Worm (Caenorhabditis elegans): ENCODE results near the gene F57G9.7.

F57G9.7 gene

ce11 chrII:12420486-12420885 lies 22.9 kb upstream of the F57G9.7 start, which contains the start of gene sre-26:
Gene sre-26 (minus strand): TSS chrII:12420586.
- TF ChIP-seq madf-9 (GFP tag; conservative IDR thresholded peaks at IDR 0.05), result no peak
- no peak for TF ChIP-seq mep-1 (tag; optimal IDR thresholded peaks at IDR 0.05)
- TF ChIP-seq ztf-11 (tag; optimal IDR thresholded peaks at IDR 0.05), result no peak
- TF ChIP-seq lin-13 (GFP tag; optimal IDR thresholded peaks at IDR 0.05), result no peak
- no peak for TF ChIP-seq zag-1 (tag; optimal IDR thresholded peaks at IDR 0.05)
- TF ChIP-seq lin-39 (tag; optimal IDR thresholded peaks at IDR 0.05), result no peak
- TF ChIP-seq nhr-10 (tag; optimal IDR thresholded peaks at IDR 0.05), result no peak
- no peak for TF ChIP-seq lin-29 (GFP tag; IDR thresholded peaks at IDR 0.05)
- no peak for TF ChIP-seq daf-8 (GFP tag; IDR thresholded peaks at IDR 0.05)
- no peak for TF ChIP-seq dpl-1 (GFP tag; optimal IDR thresholded peaks at IDR 0.05)
- TF ChIP-seq fos-1 (tag; optimal IDR thresholded peaks at IDR 0.05), result no peak
- no peak for TF ChIP-seq F44E2.7 (GFP tag; IDR thresholded peaks at IDR 0.05)
- no peak for TF ChIP-seq spr-3 (GFP tag; optimal IDR thresholded peaks at IDR 0.05)
- no peak for TF ChIP-seq nhr-41 (GFP tag; IDR thresholded peaks at IDR 0.05)
- no peak for TF ChIP-seq hmg-1.1 (GFP tag; IDR thresholded peaks at IDR 0.05)
- no peak for TF ChIP-seq jun-1 (tag; optimal IDR thresholded peaks at IDR 0.05)
- no peak for TF ChIP-seq Y105C5A.15 (GFP tag; IDR thresholded peaks at IDR 0.05)
- TF ChIP-seq lim-7 (GFP tag; IDR thresholded peaks at IDR 0.05), result no peak
- no peak for TF ChIP-seq egl-27 (tag; optimal IDR thresholded peaks at IDR 0.05)

ce11 chrII:12417996-12418395 lies 20.4 kb upstream of the F57G9.7 start:
- no peak for TF ChIP-seq ceh-28 (tag; optimal IDR thresholded peaks at IDR 0.05)
- no peak for TF ChIP-seq hif-1 (tag; optimal IDR thresholded peaks at IDR 0.05)
- TF ChIP-seq php-3 (GFP tag; IDR thresholded peaks at IDR 0.05), result no peak
- no peak for TF ChIP-seq madf-5 (GFP tag; IDR thresholded peaks at IDR 0.05)
- TF ChIP-seq dmd-6 (GFP tag; IDR thresholded peaks at IDR 0.05), result no peak
- TF ChIP-seq F37D6.2 (tag; optimal IDR thresholded peaks at IDR 0.05), result no peak
- no peak for TF ChIP-seq nhr-237 (tag; optimal IDR thresholded peaks at IDR 0.05)
- no peak for TF ChIP-seq zip-2 (tag; optimal IDR thresholded peaks at IDR 0.05)
- TF ChIP-seq unc-39 (tag; optimal IDR thresholded peaks at IDR 0.05), result no peak
- TF ChIP-seq lin-29 (GFP tag; IDR thresholded peaks at IDR 0.05), result no peak
- TF ChIP-seq nhr-102 (tag; optimal IDR thresholded peaks at IDR 0.05), result no peak
- no peak for TF ChIP-seq gei-8 (GFP tag; optimal IDR thresholded peaks at IDR 0.05)
- no peak for TF ChIP-seq Y5F2A.4 (GFP tag; optimal IDR thresholded peaks at IDR 0.05)
- no peak for TF ChIP-seq aha-1 (tag)

- TF ChIP-seq dpl-1 (GFP tag; optimal IDR thresholded peaks at IDR 0.05) (no peak), Y5F2A.4 (GFP tag; optimal IDR thresholded peaks at IDR 0.05) (no peak), spr-3 (GFP tag; optimal IDR thresholded peaks at IDR 0.05) (no peak), F26F4.8 (GFP tag; conservative IDR thresholded peaks at IDR 0.05) (no peak), nhr-28 (tag; optimal IDR thresholded peaks at IDR 0.05) (no peak), aly-2 (tag; optimal IDR thresholded peaks at IDR 0.05) (no peak), vab-7 (GFP tag; IDR thresholded peaks at IDR 0.05) (no peak), egl-43 (GFP tag; IDR thresholded peaks at IDR 0.05) (no peak), tra-1 (GFP tag; IDR thresholded peaks at IDR 0.05) (no peak), nhr-6 (tag; optimal IDR thresholded peaks at IDR 0.05) (no peak), R02D3.7 (tag; optimal IDR thresholded peaks at IDR 0.05) (no peak), nhr-25 (tag; optimal IDR thresholded peaks at IDR 0.05; ENCODE audit: borderline replicate concordance, insufficient read depth) (no peak), aha-1 (tag) (no peak), nhr-48 (tag; optimal IDR thresholded peaks at IDR 0.05) (no peak)
These were observed 20.0 kb upstream of the F57G9.7 start, which contains the start of gene sre-27 for ce11 chrII:12417514-12417913. Gene sre-27 (minus strand): TSS chrII:12417614.

Measured in whole organism, L4 larva.